Fruit fly (Drosophila melanogaster): ENCODE measurements around the gene CG7950.

CG7950 gene

DNA sequence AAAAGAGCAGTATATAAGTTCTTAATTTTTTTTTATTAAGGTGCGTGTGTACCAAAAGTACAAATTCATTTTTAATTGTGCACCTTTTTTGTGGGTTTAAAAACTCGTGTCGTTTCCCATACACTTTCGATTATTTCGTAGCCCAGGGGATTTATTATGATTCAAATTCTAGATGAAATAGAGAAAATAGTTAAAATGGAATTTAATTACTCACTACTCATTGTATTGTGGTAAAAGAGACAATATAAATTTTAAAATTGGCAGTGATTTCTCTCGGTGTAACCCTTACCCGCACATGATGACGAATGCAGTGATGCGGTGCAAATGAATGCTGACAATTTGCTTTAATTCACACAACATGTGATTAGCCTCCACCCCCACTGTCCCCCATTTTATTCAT is 26.6 kb downstream of the CG7950 start (continued):
- TF ChIP-seq CG8944 (GFP tag; optimal IDR thresholded peaks at IDR 0.05) (no peak), crol (GFP tag; IDR thresholded peaks at IDR 0.05) (no peak), CG4328 (GFP tag; optimal IDR thresholded peaks at IDR 0.05) (no peak), CG10654 (GFP tag; optimal IDR thresholded peaks at IDR 0.05) (no peak), CG10209 (GFP tag; optimal IDR thresholded peaks at IDR 0.05) (no peak), CG8924 (tag; optimal IDR thresholded peaks at IDR 0.05) (no peak), Doc3 (GFP tag; IDR thresholded peaks at IDR 0.05; ENCODE audit: partially characterized antibody) (no peak), ATbp (GFP tag; optimal IDR thresholded peaks at IDR 0.05) (no peak), pfk (GFP tag; optimal IDR thresholded peaks at IDR 0.05) (no peak), Dbx (GFP tag; IDR thresholded peaks at IDR 0.05) (no peak), CG12769 (tag; optimal IDR thresholded peaks at IDR 0.05) (no peak), CG14050 (GFP tag; IDR thresholded peaks at IDR 0.05) (no peak), Ets97D (GFP tag; optimal IDR thresholded peaks at IDR 0.05) (no peak), CG8359 (GFP tag; optimal IDR thresholded peaks at IDR 0.05; ENCODE audit: borderline replicate concordance) (no peak), GATAe (GFP tag; conservative IDR thresholded peaks at IDR 0.05) (no peak), sug (tag; optimal IDR thresholded peaks at IDR 0.05) (no peak), slou (GFP tag; optimal IDR thresholded peaks at IDR 0.05) (no peak), CG34224 (GFP tag; IDR thresholded peaks at IDR 0.05; ENCODE audit: partially characterized antibody) (no peak)

DNA sequence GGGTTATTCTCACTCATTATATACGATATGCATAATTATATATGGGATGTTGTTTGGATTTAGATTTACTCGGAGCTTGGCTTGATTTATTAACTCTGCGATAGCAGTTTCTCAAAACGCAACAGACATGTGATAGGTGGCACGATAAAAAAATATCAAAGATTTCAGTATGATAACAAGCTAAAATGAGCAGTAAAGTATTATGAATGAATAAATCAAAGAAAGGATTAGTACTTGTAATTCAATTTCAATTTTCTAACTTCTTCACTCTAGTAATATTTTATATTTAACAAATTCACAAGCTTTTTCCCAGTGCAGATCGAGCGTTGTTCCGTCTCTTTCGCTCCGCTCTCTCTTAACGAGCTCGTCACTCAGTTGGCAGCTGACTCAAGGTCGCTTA is 27.5 kb downstream of the CG7950 start:
- TF ChIP-seq gem (tag; optimal IDR thresholded peaks at IDR 0.05) = peak; percentile 4
- peak; percentile 9 for TF ChIP-seq CG11504 (tag; optimal IDR thresholded peaks at IDR 0.05)
- TF ChIP-seq Gsc (GFP tag; IDR thresholded peaks at IDR 0.05) = no peak

- TF ChIP-seq ftz-f1 (GFP tag; optimal IDR thresholded peaks at IDR 0.05) (no peak), yki (optimal IDR thresholded peaks at IDR 0.05) (peak; percentile 29), ac (GFP tag; optimal IDR thresholded peaks at IDR 0.05) (no peak), YL-1 (GFP tag; optimal IDR thresholded peaks at IDR 0.05) (no peak), sd (tag; optimal IDR thresholded peaks at IDR 0.05) (peak; percentile 53), Deaf1 (tag; optimal IDR thresholded peaks at IDR 0.05) (peak; percentile 31), CG11696 (GFP tag; IDR thresholded peaks at IDR 0.05) (no peak), dmrt11E (tag; optimal IDR thresholded peaks at IDR 0.05) (no peak), CG18764 (GFP tag; optimal IDR thresholded peaks at IDR 0.05) (no peak), ems (GFP tag; optimal IDR thresholded peaks at IDR 0.05) (no peak), Mes4 (GFP tag; optimal IDR thresholded peaks at IDR 0.05) (no peak), ash1 (GFP tag; optimal IDR thresholded peaks at IDR 0.05) (no peak), her (GFP tag; optimal IDR thresholded peaks at IDR 0.05) (no peak), h (optimal IDR thresholded peaks at IDR 0.05) (no peak), Blimp-1 (GFP tag; optimal IDR thresholded peaks at IDR 0.05) (peak; percentile 94), Myb (GFP tag; optimal IDR thresholded peaks at IDR 0.05) (no peak), crol (GFP tag; IDR thresholded peaks at IDR 0.05) (peak; percentile 72), Hey (tag; optimal IDR thresholded peaks at IDR 0.05) (peak; percentile 75), ci (GFP tag; IDR thresholded peaks at IDR 0.05) (no peak), ab (GFP tag; optimal IDR thresholded peaks at IDR 0.05) (no peak), Meics (GFP tag; optimal IDR thresholded peaks at IDR 0.05) (no peak), CTCF (GFP tag; optimal IDR thresholded peaks at IDR 0.05) (peak; percentile 70), nom (GFP tag; optimal IDR thresholded peaks at IDR 0.05) (peak; percentile 32), cwo (GFP tag; optimal IDR thresholded peaks at IDR 0.05) (peak; percentile 19), fd96Cb (tag; optimal IDR thresholded peaks at IDR 0.05) (no peak), scrt (GFP tag; optimal IDR thresholded peaks at IDR 0.05) (peak; percentile 26), pros (GFP tag; optimal IDR thresholded peaks at IDR 0.05) (no peak), cg (GFP tag; optimal IDR thresholded peaks at IDR 0.05) (peak; percentile 12), dpn (GFP tag; optimal IDR thresholded peaks at IDR 0.05) (no peak)
Measured at dm6 chr3R:30090261-30091006, 33.8 kb downstream of the CG7950 start.
